Worm (Caenorhabditis elegans) whole organism, L3 larva: ENCODE measurements around the gene nep-11.

Source experiments
- egl-27 ChIP-seq: sonication (generic microtip); optimal IDR thresholded peaks from 4 replicates; lab custom pipeline; 2017; ENCODE audit warnings: missing biosample characterization, missing genetic modification reagents, missing genetic modification characterization
- tbx-2 ChIP-seq: sonication (generic microtip); optimal IDR thresholded peaks from 2 replicates; lab custom pipeline; 2016; ENCODE audit warnings: mild to moderate bottlenecking, missing genetic modification characterization, missing compliant biosample characterization
- ztf-11 ChIP-seq: fragments of 150-350 bp; optimal IDR thresholded peaks from 2 replicates; lab custom pipeline; 2014; ENCODE audit warnings: missing biosample characterization, missing genetic modification characterization

ce11 chrII:3446647-3447046 is 21.3 kb upstream of the nep-11 start, which contains the start of the genes C16C8.20 and gldi-6:
- TF ChIP-seq egl-27, result no peak
- no peak for TF ChIP-seq ztf-11 (tag; lab: Kevin White, UChicago)
- no peak for TF ChIP-seq tbx-2 (tag; lab: Kevin White, UChicago)
